Worm (Caenorhabditis elegans) whole organism, young adult: ENCODE measurements around the gene T28A8.5.
A peak's percentile ranks its signal among the peaks of the same experiment; 100 is the strongest.

ENCODE experiments used
- C17E4.6 ChIP-seq: fragments of 200-800 bp; sonication (Bioruptor generic); IDR thresholded peaks from 2 replicates; pipeline ENCODE4 v1.3.6; 2022; ENCODE audit warnings: missing genetic modification reagents, missing genetic modification characterization, missing compliant biosample characterization
- F33H1.4 ChIP-seq: fragments of 200-800 bp; sonication (Bioruptor generic); IDR thresholded peaks from 2 replicates; pipeline ENCODE4 v1.3.6; 2022; ENCODE audit warnings: missing genetic modification reagents, missing genetic modification characterization, missing compliant biosample characterization
- F37B4.10 ChIP-seq: fragments of 200-800 bp; sonication (Bioruptor generic); IDR thresholded peaks from 2 replicates; pipeline ENCODE4 v1.3.6; 2022; ENCODE audit warnings: missing genetic modification characterization, missing compliant biosample characterization
- F49E8.2 ChIP-seq: sonication (generic microtip); optimal IDR thresholded peaks from 3 replicates; lab custom pipeline; 2017; ENCODE audit warnings: missing genetic modification characterization, mild to moderate bottlenecking, missing compliant biosample characterization, antibody characterized with exemption, moderate library complexity; ENCODE audit not compliant: insufficient read depth
- F55B11.4 ChIP-seq: sonication (generic microtip); optimal IDR thresholded peaks from 2 replicates; lab custom pipeline; 2016; ENCODE audit warnings: missing compliant biosample characterization, missing genetic modification characterization, borderline replicate concordance; ENCODE audit not compliant: insufficient read depth
- Y53F4B.3 ChIP-seq: fragments of 200-800 bp; sonication (Bioruptor generic); IDR thresholded peaks from 2 replicates; pipeline ENCODE4 v1.3.6; 2022; ENCODE audit warnings: missing genetic modification reagents, missing genetic modification characterization, missing compliant biosample characterization
- akir-1 ChIP-seq: fragments of 200-800 bp; sonication (Bioruptor generic); optimal IDR thresholded peaks from 2 replicates; lab custom pipeline; 2018; ENCODE audit warnings: mild to moderate bottlenecking, missing genetic modification characterization, moderate library complexity, missing compliant biosample characterization
- ama-1 ChIP-seq, 3 experiments: fragments of 150-350 bp in 1 of 3; sonication (generic microtip) in 2 of 3; optimal IDR thresholded peaks; 2 replicates each; lab custom pipeline; 2014 to 2018; ENCODE audit warnings: missing biosample characterization in 2 of 3, missing genetic modification characterization in 2 of 3, missing genetic modification reagents in 2 of 3
- aptf-2 ChIP-seq: fragments of 200-800 bp; sonication (Bioruptor generic); conservative IDR thresholded peaks from 2 replicates; pipeline ENCODE4 v1.3.6; 2022; ENCODE audit warnings: missing genetic modification reagents, missing genetic modification characterization, missing compliant biosample characterization
- atf-7 ChIP-seq: sonication (generic microtip); optimal IDR thresholded peaks from 2 replicates; lab custom pipeline; 2017; ENCODE audit warnings: mild to moderate bottlenecking, missing genetic modification characterization, missing compliant biosample characterization
- athp-1 ChIP-seq: sonication (generic microtip); optimal IDR thresholded peaks from 2 replicates; lab custom pipeline; 2017; ENCODE audit warnings: mild to moderate bottlenecking, missing genetic modification characterization, missing compliant biosample characterization
- bed-1 ChIP-seq: fragments of 200-800 bp; sonication (Bioruptor generic); IDR thresholded peaks from 2 replicates; pipeline ENCODE4 v1.3.6; 2022; ENCODE audit warnings: missing genetic modification reagents, missing genetic modification characterization, missing compliant biosample characterization
- bed-2 ChIP-seq: fragments of 200-800 bp; sonication (Bioruptor generic); IDR thresholded peaks from 2 replicates; pipeline ENCODE4 v1.3.6; 2022; ENCODE audit warnings: missing genetic modification reagents, missing genetic modification characterization, missing compliant biosample characterization
- ccch-3 ChIP-seq: fragments of 200-800 bp; sonication (Bioruptor generic); optimal IDR thresholded peaks from 2 replicates; lab custom pipeline; 2018; ENCODE audit warnings: mild to moderate bottlenecking, missing genetic modification characterization, missing compliant biosample characterization
- cebp-2 ChIP-seq: fragments of 200-800 bp; sonication (Bioruptor generic); IDR thresholded peaks from 2 replicates; pipeline ENCODE4 v1.3.6; 2022; ENCODE audit warnings: missing genetic modification characterization, missing compliant biosample characterization
- ceh-100 ChIP-seq: fragments of 200-800 bp; sonication (Bioruptor generic); IDR thresholded peaks from 2 replicates; pipeline ENCODE4 v1.3.6; 2022; ENCODE audit warnings: missing genetic modification reagents, missing genetic modification characterization, missing compliant biosample characterization
- ceh-40 ChIP-seq: fragments of 200-800 bp; sonication (Bioruptor generic); IDR thresholded peaks from 2 replicates; pipeline ENCODE4 v1.3.6; 2022; ENCODE audit warnings: missing genetic modification characterization, missing compliant biosample characterization
- ceh-58 ChIP-seq: fragments of 200-800 bp; sonication (Bioruptor generic); IDR thresholded peaks from 2 replicates; pipeline ENCODE4 v1.3.6; 2022; ENCODE audit warnings: missing genetic modification characterization, missing compliant biosample characterization
- die-1 ChIP-seq: sonication (generic microtip); optimal IDR thresholded peaks from 2 replicates; lab custom pipeline; 2016; ENCODE audit warnings: missing genotype, mild to moderate bottlenecking, missing genetic modification characterization, missing compliant biosample characterization
- dox-1 ChIP-seq: fragments of 200-800 bp; sonication (Bioruptor generic); IDR thresholded peaks from 2 replicates; pipeline ENCODE4 v1.3.6; 2022; ENCODE audit warnings: missing genetic modification reagents, missing genetic modification characterization, missing compliant biosample characterization
- dpff-1 ChIP-seq: sonication (generic microtip); optimal IDR thresholded peaks from 2 replicates; lab custom pipeline; 2017; ENCODE audit warnings: mild to moderate bottlenecking, missing genetic modification characterization, missing compliant biosample characterization
- efl-1 ChIP-seq: fragments of 150-350 bp; optimal IDR thresholded peaks from 2 replicates; lab custom pipeline; 2014; ENCODE audit warnings: missing biosample characterization, missing genetic modification reagents, missing genetic modification characterization
- him-1 ChIP-seq: sonication (generic microtip); optimal IDR thresholded peaks from 2 replicates; lab custom pipeline; 2016; ENCODE audit warnings: missing genotype, missing genetic modification reagents, missing genetic modification characterization, missing compliant biosample characterization
- hmg-1.2 ChIP-seq: fragments of 200-800 bp; sonication (Bioruptor generic); IDR thresholded peaks from 2 replicates; pipeline ENCODE4 v1.3.6; 2022; ENCODE audit warnings: missing genetic modification reagents, missing genetic modification characterization, missing compliant biosample characterization
- hmg-20 ChIP-seq: fragments of 200-800 bp; sonication (Bioruptor generic); IDR thresholded peaks from 2 replicates; pipeline ENCODE4 v1.3.6; 2022; ENCODE audit warnings: missing genetic modification reagents, missing genetic modification characterization, missing compliant biosample characterization
- hrde-1 ChIP-seq: sonication (generic microtip); optimal IDR thresholded peaks from 2 replicates; lab custom pipeline; 2016; ENCODE audit warnings: missing genetic modification characterization, mild to moderate bottlenecking, missing compliant biosample characterization, moderate library complexity, missing genotype, missing genetic modification reagents, borderline replicate concordance
- hsf-1 ChIP-seq: fragments of 200-800 bp; sonication (Bioruptor generic); IDR thresholded peaks from 2 replicates; pipeline ENCODE4 v1.3.6; 2022; ENCODE audit warnings: missing genetic modification reagents, missing genetic modification characterization, missing compliant biosample characterization
- lin-26 ChIP-seq: fragments of 200-800 bp; sonication (Bioruptor generic); IDR thresholded peaks from 2 replicates; pipeline ENCODE4 v1.3.6; 2022; ENCODE audit warnings: missing genetic modification reagents, missing genetic modification characterization, missing compliant biosample characterization
- madf-8 ChIP-seq: fragments of 200-800 bp; sonication (Bioruptor generic); conservative IDR thresholded peaks from 2 replicates; pipeline ENCODE4 v1.3.6; 2022; ENCODE audit warnings: missing genetic modification reagents, missing genetic modification characterization, missing compliant biosample characterization
- mcd-1 ChIP-seq: fragments of 200-800 bp; sonication (Bioruptor generic); IDR thresholded peaks from 2 replicates; pipeline ENCODE4 v1.3.6; 2022; ENCODE audit warnings: missing genetic modification reagents, missing genetic modification characterization, missing compliant biosample characterization
- mel-28 ChIP-seq: sonication (generic microtip); optimal IDR thresholded peaks from 2 replicates; lab custom pipeline; 2016; ENCODE audit warnings: borderline replicate concordance, mild to moderate bottlenecking, missing genetic modification characterization, missing compliant biosample characterization
- nfyb-1 ChIP-seq: fragments of 200-800 bp; sonication (Bioruptor generic); IDR thresholded peaks from 2 replicates; pipeline ENCODE4 v1.3.6; 2022; ENCODE audit warnings: missing genetic modification reagents, missing genetic modification characterization, missing compliant biosample characterization
- pbrm-1 ChIP-seq: fragments of 200-800 bp; sonication (Bioruptor generic); IDR thresholded peaks from 2 replicates; pipeline ENCODE4 v1.3.6; 2022; ENCODE audit warnings: missing genetic modification reagents, missing genetic modification characterization, missing compliant biosample characterization
- rcor-1 ChIP-seq: fragments of 200-800 bp; sonication (Bioruptor generic); IDR thresholded peaks from 2 replicates; pipeline ENCODE4 v1.3.6; 2022; ENCODE audit warnings: missing genetic modification reagents, missing genetic modification characterization, missing compliant biosample characterization
- rec-8 ChIP-seq, 2 experiments: sonication (generic microtip); optimal IDR thresholded peaks; 2 replicates each; lab custom pipeline; 2016; ENCODE audit warnings: mild to moderate bottlenecking in 2 of 2, missing genetic modification characterization in 2 of 2, missing genetic modification reagents in 2 of 2, missing genotype in 2 of 2, missing biosample characterization in 1 of 2, missing compliant biosample characterization in 1 of 2, moderate library complexity in 1 of 2
- rpc-1 ChIP-seq, 2 experiments: fragments of 150-350 bp in 1 of 2; sonication (generic microtip) in 1 of 2; optimal IDR thresholded peaks; 2 replicates each; lab custom pipeline; 2014 to 2018; ENCODE audit warnings: missing biosample characterization in 1 of 2, missing genetic modification characterization in 1 of 2, missing genetic modification reagents in 1 of 2, missing genotype in 1 of 2
- sdz-38 ChIP-seq: sonication (generic microtip); optimal IDR thresholded peaks from 2 replicates; lab custom pipeline; 2016; ENCODE audit warnings: missing genotype, missing genetic modification characterization, missing compliant biosample characterization
- sea-2 ChIP-seq: fragments of 200-800 bp; sonication (Bioruptor generic); IDR thresholded peaks from 2 replicates; pipeline ENCODE4 v1.3.6; 2022; ENCODE audit warnings: missing genetic modification characterization, missing compliant biosample characterization
- snpc-4 ChIP-seq, 5 experiments: fragments of 150-350 bp in 1 of 5; sonication (generic microtip) in 4 of 5; optimal IDR thresholded peaks; 2 replicates each; lab custom pipeline; 2014 to 2018; ENCODE audit warnings: missing genetic modification characterization in 5 of 5, missing biosample characterization in 3 of 5, antibody characterized with exemption in 2 of 5, mild to moderate bottlenecking in 2 of 5, missing compliant biosample characterization in 2 of 5, missing genotype in 2 of 5, moderate library complexity in 2 of 5, missing genetic modification reagents in 1 of 5
- somi-1 ChIP-seq: fragments of 200-800 bp; sonication (Bioruptor generic); optimal IDR thresholded peaks from 2 replicates; lab custom pipeline; 2018; ENCODE audit warnings: mild to moderate bottlenecking, missing genetic modification characterization, missing compliant biosample characterization
- sptf-2 ChIP-seq: fragments of 200-800 bp; sonication (Bioruptor generic); optimal IDR thresholded peaks from 2 replicates; lab custom pipeline; 2018; ENCODE audit warnings: mild to moderate bottlenecking, missing genetic modification characterization, missing compliant biosample characterization
- tbp1 ChIP-seq: fragments of 200-800 bp; sonication (Bioruptor generic); optimal IDR thresholded peaks from 2 replicates; lab custom pipeline; 2018; ENCODE audit warnings: mild to moderate bottlenecking, missing genetic modification characterization, missing compliant biosample characterization
- tbx-9 ChIP-seq: sonication (generic microtip); optimal IDR thresholded peaks from 2 replicates; lab custom pipeline; 2016; ENCODE audit warnings: borderline replicate concordance, missing genetic modification characterization, inconsistent platforms, missing compliant biosample characterization
- ztf-25 ChIP-seq: fragments of 200-800 bp; sonication (Bioruptor generic); IDR thresholded peaks from 2 replicates; pipeline ENCODE4 v1.3.6; 2022; ENCODE audit warnings: missing genetic modification reagents, missing genetic modification characterization, missing compliant biosample characterization
- ztf-3 ChIP-seq: fragments of 200-800 bp; sonication (Bioruptor generic); optimal IDR thresholded peaks from 2 replicates; lab custom pipeline; 2018; ENCODE audit warnings: mild to moderate bottlenecking, missing genetic modification characterization, missing compliant biosample characterization

The T28A8.5 gene

DNA sequence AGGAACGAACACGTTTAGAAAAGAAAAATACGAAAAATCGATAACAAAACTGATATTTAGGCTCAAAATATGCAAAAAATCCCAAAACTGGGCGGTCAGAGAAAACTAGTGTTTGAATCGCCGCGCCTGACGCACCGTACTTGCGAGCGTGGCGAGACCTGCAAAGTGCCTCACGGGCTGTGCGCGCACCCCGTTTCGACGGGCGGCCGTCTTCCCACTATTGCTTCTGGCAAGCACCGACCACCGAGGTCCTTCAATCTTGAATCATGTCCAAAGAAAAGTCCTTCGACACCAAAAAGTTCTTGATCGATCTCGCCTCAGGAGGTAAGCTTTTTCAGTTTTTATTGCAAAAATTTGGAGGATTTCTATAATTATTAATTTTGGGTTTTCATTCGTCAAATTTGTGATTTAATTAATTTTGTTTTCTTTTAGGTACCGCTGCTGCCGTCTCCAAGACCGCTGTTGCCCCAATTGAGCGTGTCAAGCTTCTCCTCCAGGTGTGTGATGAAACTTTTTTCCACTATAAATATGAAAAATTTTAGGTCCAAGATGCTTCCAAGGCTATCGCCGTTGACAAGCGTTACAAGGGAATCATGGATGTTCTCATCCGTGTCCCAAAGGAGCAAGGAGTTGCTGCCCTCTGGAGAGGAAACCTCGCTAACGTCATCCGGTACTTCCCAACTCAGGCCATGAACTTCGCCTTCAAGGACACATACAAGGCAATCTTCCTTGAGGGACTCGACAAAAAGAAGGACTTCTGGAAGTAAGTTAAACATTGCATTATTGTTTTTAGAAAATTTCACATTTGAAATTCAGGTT lies 38.3 kb upstream of the T28A8.5 start, which contains the start of gene ant-1.1 (continued):
- TF ChIP-seq cebp-2 (GFP tag; lab: Robert Waterston, UW): no peak
- no peak for TF ChIP-seq him-1 (tag; lab: Kevin White, UChicago)
- no peak for TF ChIP-seq tbx-9 (tag; lab: Kevin White, UChicago)
- no peak for TF ChIP-seq hrde-1 (tag; lab: Kevin White, UChicago)
- TF ChIP-seq nfyb-1 (GFP tag; lab: Robert Waterston, UW): peak; percentile 95
- TF ChIP-seq efl-1: peak; percentile 86
- peak; percentile 10 for TF ChIP-seq F49E8.2
- no peak for TF ChIP-seq ccch-3 (GFP tag; lab: Kevin White, UChicago)
- TF ChIP-seq ceh-58 (GFP tag; lab: Robert Waterston, UW): no peak
- TF ChIP-seq Y53F4B.3 (GFP tag; lab: Robert Waterston, UW): peak; percentile 63
- TF ChIP-seq pbrm-1 (GFP tag; lab: Robert Waterston, UW): peak; percentile 91
- no peak for TF ChIP-seq F37B4.10 (GFP tag; lab: Robert Waterston, UW)
- peak; percentile 35 for TF ChIP-seq somi-1 (GFP tag; lab: Kevin White, UChicago)
- peak; percentile 74 for TF ChIP-seq ceh-100 (GFP tag; lab: Robert Waterston, UW)
- no peak for TF ChIP-seq ztf-3 (GFP tag; lab: Kevin White, UChicago)
- TF ChIP-seq dox-1: peak; percentile 82
- TF ChIP-seq hmg-1.2 (GFP tag; lab: Robert Waterston, UW): peak; percentile 75
- TF ChIP-seq aptf-2 (GFP tag; lab: Robert Waterston, UW): peak; percentile 82
- TF ChIP-seq athp-1 (tag; lab: Kevin White, UChicago): peak; percentile 81
- TF ChIP-seq rcor-1 (GFP tag; lab: Robert Waterston, UW): peak; percentile 87
- TF ChIP-seq mcd-1 (GFP tag; lab: Robert Waterston, UW): peak; percentile 94
- TF ChIP-seq snpc-4 (GFP tag; optimal IDR thresholded peaks at IDR 0.05; lab: Kevin White, UChicago): no peak
- peak in 3 of 4 experiments; percentile 34 to 65 (median 57) for TF ChIP-seq snpc-4 (tag; optimal IDR thresholded peaks at IDR 0.05; lab: Kevin White, UChicago)
- peak; percentile 82 for TF ChIP-seq ama-1 (optimal IDR thresholded peaks at IDR 0.05; lab: Kevin White, UChicago)
- no peak for TF ChIP-seq ama-1 (GFP tag; optimal IDR thresholded peaks at IDR 0.05; lab: Kevin White, UChicago)
- TF ChIP-seq sdz-38: no peak
- TF ChIP-seq sea-2 (GFP tag; lab: Robert Waterston, UW): no peak
- peak; percentile 22 for TF ChIP-seq sptf-2 (GFP tag; lab: Kevin White, UChicago)
- TF ChIP-seq dpff-1 (tag; lab: Kevin White, UChicago): no peak
- TF ChIP-seq bed-1 (GFP tag; lab: Robert Waterston, UW): no peak
- TF ChIP-seq tbp1 (GFP tag; lab: Kevin White, UChicago): peak; percentile 69
- peak; percentile 69; the same call in 1 of the 2 replicates for TF ChIP-seq lin-26 (GFP tag; lab: Robert Waterston, UW)
- TF ChIP-seq hmg-20 (GFP tag; lab: Robert Waterston, UW): peak; percentile 68
- TF ChIP-seq madf-8: peak; percentile 29; the same call in 1 of the 2 replicates
- TF ChIP-seq rpc-1 (optimal IDR thresholded peaks at IDR 0.05; lab: Kevin White, UChicago): peak; percentile 21
- TF ChIP-seq rpc-1 (tag; optimal IDR thresholded peaks at IDR 0.05; lab: Kevin White, UChicago): no peak
- TF ChIP-seq rec-8 (tag; optimal IDR thresholded peaks at IDR 0.05; lab: Kevin White, UChicago): no peak
- TF ChIP-seq C17E4.6 (GFP tag; lab: Robert Waterston, UW): peak; percentile 79; the same call in 1 of the 2 replicates
- TF ChIP-seq mel-28 (tag; lab: Kevin White, UChicago): peak; percentile 38
- peak; percentile 85 for TF ChIP-seq hsf-1 (GFP tag; lab: Robert Waterston, UW)
- TF ChIP-seq ztf-25 (GFP tag; lab: Robert Waterston, UW): 0 out of 2 replicates have a peak, but pooled peaks have one; percentile 24
- TF ChIP-seq ceh-40 (GFP tag; lab: Robert Waterston, UW): no peak
- no peak for TF ChIP-seq akir-1 (GFP tag; lab: Kevin White, UChicago)
- peak; percentile 35 for TF ChIP-seq die-1 (tag; lab: Kevin White, UChicago)
- TF ChIP-seq F55B11.4: no peak
- peak; percentile 99 for TF ChIP-seq F33H1.4 (GFP tag; lab: Robert Waterston, UW)
- peak; percentile 81 for TF ChIP-seq atf-7
- TF ChIP-seq bed-2: no peak
